Worm (Caenorhabditis elegans): Measurements from ENCODE around the gene ZK792.7.

DNA sequence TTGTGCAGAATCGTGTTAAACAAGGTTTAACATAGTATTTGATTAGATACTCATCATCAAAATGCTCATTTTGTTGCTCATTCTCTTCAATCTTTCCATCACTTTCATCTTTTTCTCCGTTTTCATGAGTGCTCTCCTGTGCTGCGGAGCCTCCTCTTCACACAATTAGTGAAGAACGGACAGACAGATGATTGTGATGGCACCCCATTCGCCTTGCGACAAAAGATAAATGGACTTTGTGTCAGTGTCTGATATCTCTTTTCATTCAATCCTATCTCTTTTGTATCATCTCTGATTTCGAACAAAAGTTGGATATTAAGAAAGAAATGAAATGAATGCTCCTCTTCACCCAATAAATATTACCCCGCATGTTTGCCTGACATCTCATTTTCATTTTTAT is 16.1 kb downstream of the ZK792.7 start:
- TF ChIP-seq tab-1 (GFP tag; IDR thresholded peaks at IDR 0.05) (no peak), klf-2 (GFP tag; conservative IDR thresholded peaks at IDR 0.05) (no peak), ref-1 (GFP tag; conservative IDR thresholded peaks at IDR 0.05) (no peak), med-1 (GFP tag; optimal IDR thresholded peaks at IDR 0.05; ENCODE audit: insufficient read depth) (no peak), T22C8.4 (GFP tag; IDR thresholded peaks at IDR 0.05) (no peak), ztf-23 (GFP tag; IDR thresholded peaks at IDR 0.05) (no peak), flt-1 (GFP tag; IDR thresholded peaks at IDR 0.05) (no peak)
